Worm (Caenorhabditis elegans) whole organism, L4 larva: ENCODE results near the gene C35B1.8.

ENCODE experiments used
- D1046.2 ChIP-seq: fragments of 200-800 bp; sonication (Bioruptor generic); IDR thresholded peaks from 2 replicates; pipeline ENCODE4 v1.3.6; 2022; ENCODE audit warnings: missing genetic modification characterization, missing compliant biosample characterization
- T26A8.4 ChIP-seq: fragments of 200-800 bp; sonication (Bioruptor generic); IDR thresholded peaks from 2 replicates; pipeline ENCODE4 v1.3.6; 2022; ENCODE audit warnings: missing genetic modification characterization, missing compliant biosample characterization
- Y105C5A.15 ChIP-seq: fragments of 200-800 bp; sonication (Bioruptor generic); IDR thresholded peaks from 2 replicates; pipeline ENCODE4 v1.3.6; 2022; ENCODE audit warnings: missing genetic modification characterization, missing compliant biosample characterization
- Y48G9A.11 ChIP-seq: fragments of 200-800 bp; sonication (Bioruptor generic); IDR thresholded peaks from 2 replicates; pipeline ENCODE4 v1.3.6; 2022; ENCODE audit warnings: missing genetic modification reagents, missing genetic modification characterization, missing compliant biosample characterization
- ZK337.2 ChIP-seq: fragments of 200-800 bp; sonication (Bioruptor generic); IDR thresholded peaks from 2 replicates; pipeline ENCODE4 v1.3.6; 2022; ENCODE audit warnings: missing genetic modification reagents, missing genetic modification characterization, missing compliant biosample characterization
- ZK546.5 ChIP-seq, 2 experiments: sonication (generic microtip); optimal IDR thresholded peaks; 2 replicates each; lab custom pipeline; 2017; ENCODE audit warnings: missing biosample characterization in 2 of 2, missing genetic modification characterization in 2 of 2
- aha-1 ChIP-seq: fragments of 150-350 bp; peaks from one replicate; lab custom pipeline; 2014; ENCODE audit warnings: missing biosample characterization, missing genetic modification characterization
- arid-1 ChIP-seq: fragments of 200-800 bp; sonication (Bioruptor generic); conservative IDR thresholded peaks from 2 replicates; pipeline ENCODE4 v1.3.6; 2022; ENCODE audit warnings: missing genetic modification reagents, missing genetic modification characterization, missing compliant biosample characterization
- ceh-20 ChIP-seq: fragments of 200-800 bp; sonication (Bioruptor generic); IDR thresholded peaks from 2 replicates; pipeline ENCODE4 v1.3.6; 2022; ENCODE audit warnings: missing genetic modification reagents, missing genetic modification characterization, missing compliant biosample characterization
- ceh-82 ChIP-seq: sonication (generic microtip); optimal IDR thresholded peaks from 2 replicates; lab custom pipeline; 2017; ENCODE audit warnings: missing biosample characterization, missing genetic modification characterization
- cey-2 ChIP-seq: sonication (generic microtip); optimal IDR thresholded peaks from 3 replicates; lab custom pipeline; 2017; ENCODE audit warnings: missing genetic modification characterization, mild to moderate bottlenecking, missing compliant biosample characterization, antibody characterized with exemption, borderline replicate concordance; ENCODE audit not compliant: insufficient read depth
- ctbp-1 ChIP-seq: fragments of 200-800 bp; sonication (Bioruptor generic); IDR thresholded peaks from 2 replicates; pipeline ENCODE4 v1.3.6; 2022; ENCODE audit warnings: missing genetic modification reagents, missing genetic modification characterization, missing compliant biosample characterization
- daf-16 ChIP-seq, 3 experiments: sonication (generic microtip); optimal IDR thresholded peaks; 2 replicates each; lab custom pipeline; 2016 to 2017; ENCODE audit warnings: missing genetic modification characterization in 3 of 3, missing genetic modification reagents in 3 of 3, mild to moderate bottlenecking in 2 of 3, missing compliant biosample characterization in 2 of 3, missing biosample characterization in 1 of 3, moderate library complexity in 1 of 3
- daf-19 ChIP-seq: fragments of 200-800 bp; sonication (Bioruptor generic); conservative IDR thresholded peaks from 2 replicates; pipeline ENCODE4 v1.3.6; 2022; ENCODE audit warnings: missing genetic modification characterization, missing compliant biosample characterization
- daf-8 ChIP-seq: fragments of 200-800 bp; sonication (Bioruptor generic); IDR thresholded peaks from 2 replicates; pipeline ENCODE4 v1.3.6; 2022; ENCODE audit warnings: missing genetic modification characterization, missing compliant biosample characterization
- dmd-6 ChIP-seq: fragments of 200-800 bp; sonication (Bioruptor generic); IDR thresholded peaks from 2 replicates; pipeline ENCODE4 v1.3.6; 2022; ENCODE audit warnings: missing genetic modification reagents, missing genetic modification characterization, missing compliant biosample characterization
- dmd-8 ChIP-seq: fragments of 200-800 bp; sonication (Bioruptor generic); IDR thresholded peaks from 2 replicates; pipeline ENCODE4 v1.3.6; 2022; ENCODE audit warnings: missing genetic modification characterization, missing compliant biosample characterization
- dmd-9 ChIP-seq: fragments of 200-800 bp; sonication (Bioruptor generic); IDR thresholded peaks from 2 replicates; pipeline ENCODE4 v1.3.6; 2022; ENCODE audit warnings: missing genetic modification reagents, missing genetic modification characterization, missing compliant biosample characterization
- dpl-1 ChIP-seq: fragments of 150-350 bp; optimal IDR thresholded peaks from 2 replicates; lab custom pipeline; 2014; ENCODE audit warnings: missing biosample characterization, missing genetic modification reagents, missing genetic modification characterization
- hlh-11 ChIP-seq: fragments of 200-800 bp; sonication (Bioruptor generic); optimal IDR thresholded peaks from 2 replicates; lab custom pipeline; 2018; ENCODE audit warnings: mild to moderate bottlenecking, missing genetic modification characterization, missing compliant biosample characterization
- hmg-1.1 ChIP-seq: fragments of 200-800 bp; sonication (Bioruptor generic); IDR thresholded peaks from 2 replicates; pipeline ENCODE4 v1.3.6; 2022; ENCODE audit warnings: missing genetic modification reagents, missing genetic modification characterization, missing compliant biosample characterization
- lin-1 ChIP-seq: fragments of 200-800 bp; sonication (Bioruptor generic); IDR thresholded peaks from 2 replicates; pipeline ENCODE4 v1.3.6; 2022; ENCODE audit warnings: missing genetic modification reagents, missing genetic modification characterization, missing compliant biosample characterization
- lin-38 ChIP-seq: fragments of 200-800 bp; sonication (Bioruptor generic); IDR thresholded peaks from 2 replicates; pipeline ENCODE4 v1.3.6; 2022; ENCODE audit warnings: missing genetic modification reagents, missing genetic modification characterization, missing compliant biosample characterization
- lin-39 ChIP-seq: fragments of 150-350 bp; optimal IDR thresholded peaks from 2 replicates; lab custom pipeline; 2014; ENCODE audit warnings: missing biosample characterization, missing genetic modification reagents, missing genetic modification characterization
- lsy-2 ChIP-seq, 2 experiments: fragments of 150-350 bp in 1 of 2; sonication (generic microtip) in 1 of 2; optimal IDR thresholded peaks; 2 replicates each; lab custom pipeline; 2014 to 2017; ENCODE audit warnings: missing biosample characterization in 2 of 2, missing genetic modification characterization in 2 of 2
- madf-5 ChIP-seq, 2 experiments: fragments of 200-800 bp; sonication (Bioruptor generic); IDR thresholded peaks; 2 replicates each; pipeline ENCODE4 v1.3.6; 2022; ENCODE audit warnings: missing compliant biosample characterization in 2 of 2, missing genetic modification characterization in 2 of 2
- madf-9 ChIP-seq: fragments of 200-800 bp; sonication (Bioruptor generic); conservative IDR thresholded peaks from 2 replicates; pipeline ENCODE4 v1.3.6; 2022; ENCODE audit warnings: missing genetic modification reagents, missing genetic modification characterization, missing compliant biosample characterization
- mdl-1 ChIP-seq, 2 experiments: fragments of 150-350 bp in 1 of 2; sonication (generic microtip) in 1 of 2; optimal IDR thresholded peaks; 2 replicates each; lab custom pipeline; 2014 to 2017; ENCODE audit warnings: missing biosample characterization in 2 of 2, missing genetic modification characterization in 2 of 2
- mes-2 ChIP-seq: sonication (generic microtip); optimal IDR thresholded peaks from 2 replicates; lab custom pipeline; 2016; ENCODE audit warnings: missing genotype, mild to moderate bottlenecking, missing genetic modification characterization, missing compliant biosample characterization; ENCODE audit not compliant: poor library complexity, severe bottlenecking
- mxl-2 ChIP-seq: fragments of 200-800 bp; sonication (Bioruptor generic); conservative IDR thresholded peaks from 2 replicates; pipeline ENCODE4 v1.3.6; 2022; ENCODE audit warnings: missing genetic modification reagents, missing genetic modification characterization, missing compliant biosample characterization
- nhr-25 ChIP-seq: sonication (generic microtip); optimal IDR thresholded peaks from 2 replicates; lab custom pipeline; 2017; ENCODE audit warnings: missing genetic modification characterization, mild to moderate bottlenecking, missing compliant biosample characterization, antibody characterized with exemption, moderate library complexity, borderline replicate concordance; ENCODE audit not compliant: insufficient read depth
- nhr-28 ChIP-seq: fragments of 150-350 bp; optimal IDR thresholded peaks from 2 replicates; lab custom pipeline; 2014; ENCODE audit warnings: missing biosample characterization, missing genetic modification characterization
- nhr-41 ChIP-seq: fragments of 200-800 bp; sonication (Bioruptor generic); IDR thresholded peaks from 2 replicates; pipeline ENCODE4 v1.3.6; 2022; ENCODE audit warnings: missing genetic modification reagents, missing genetic modification characterization, missing compliant biosample characterization
- nhr-6 ChIP-seq: fragments of 150-350 bp; optimal IDR thresholded peaks from 2 replicates; lab custom pipeline; 2014; ENCODE audit warnings: missing biosample characterization, missing genetic modification characterization
- php-3 ChIP-seq: fragments of 200-800 bp; sonication (Bioruptor generic); IDR thresholded peaks from 2 replicates; pipeline ENCODE4 v1.3.6; 2022; ENCODE audit warnings: missing genetic modification reagents, missing genetic modification characterization, missing compliant biosample characterization
- saeg-2 ChIP-seq: fragments of 200-800 bp; sonication (Bioruptor generic); IDR thresholded peaks from 2 replicates; pipeline ENCODE4 v1.3.6; 2022; ENCODE audit warnings: missing genetic modification reagents, missing genetic modification characterization, missing compliant biosample characterization
- spr-1 ChIP-seq: sonication (generic microtip); optimal IDR thresholded peaks from 2 replicates; lab custom pipeline; 2016; ENCODE audit warnings: mild to moderate bottlenecking, missing genetic modification characterization, missing compliant biosample characterization
- unc-130 ChIP-seq: sonication (generic microtip); optimal IDR thresholded peaks from 2 replicates; lab custom pipeline; 2016; ENCODE audit warnings: missing genetic modification reagents, missing genetic modification characterization, missing compliant biosample characterization
- unc-39 ChIP-seq: sonication (generic microtip); optimal IDR thresholded peaks from 2 replicates; lab custom pipeline; 2017; ENCODE audit warnings: missing biosample characterization, missing genetic modification characterization
- unc-62 ChIP-seq, 3 experiments: fragments of 150-350 bp in 1 of 3; sonication (generic microtip); optimal IDR thresholded peaks in 2 of 3; peaks in 1 of 3; 1 replicate in 1 of 3; 2 replicates in 2 of 3; lab custom pipeline; 2014 to 2017; ENCODE audit warnings: missing biosample characterization in 3 of 3, missing genetic modification characterization in 3 of 3, missing genetic modification reagents in 3 of 3, missing genotype in 1 of 3
- zip-11 ChIP-seq: fragments of 200-800 bp; sonication (Bioruptor generic); IDR thresholded peaks from 2 replicates; pipeline ENCODE4 v1.3.6; 2022; ENCODE audit warnings: missing genetic modification characterization, missing compliant biosample characterization
- ztf-7 ChIP-seq: fragments of 150-350 bp; optimal IDR thresholded peaks from 2 replicates; lab custom pipeline; 2014; ENCODE audit warnings: missing biosample characterization, missing genetic modification characterization

Gene C35B1.8

ce11 chrIV:4033490-4033889 lies 45.3 kb downstream of the C35B1.8 start (continued):
- TF ChIP-seq nhr-41 (GFP tag; lab: Robert Waterston, UW) = no peak
- TF ChIP-seq D1046.2 (GFP tag; lab: Robert Waterston, UW) = no peak
- TF ChIP-seq lin-39 (tag; lab: Kevin White, UChicago) = no peak
- TF ChIP-seq nhr-28 (tag; lab: Kevin White, UChicago) = peak; percentile 15
- TF ChIP-seq Y48G9A.11 (GFP tag; lab: Robert Waterston, UW) = no peak
- no peak for TF ChIP-seq php-3 (GFP tag; lab: Robert Waterston, UW)
- no peak for TF ChIP-seq hmg-1.1 (GFP tag; lab: Robert Waterston, UW)
- no peak for TF ChIP-seq zip-11 (GFP tag; lab: Robert Waterston, UW)
- no peak for TF ChIP-seq mxl-2
- no peak for TF ChIP-seq Y105C5A.15 (GFP tag; lab: Robert Waterston, UW)
- TF ChIP-seq hlh-11 (tag; lab: Kevin White, UChicago) = peak; percentile 12
- TF ChIP-seq daf-8 (GFP tag; lab: Robert Waterston, UW) = no peak
- no peak for TF ChIP-seq nhr-25 (tag; lab: Kevin White, UChicago)
- no peak for TF ChIP-seq dmd-8 (GFP tag; lab: Robert Waterston, UW)
- no peak for TF ChIP-seq unc-39
- TF ChIP-seq lin-38 = no peak
- TF ChIP-seq T26A8.4 = no peak
- TF ChIP-seq ZK337.2 = no peak
- TF ChIP-seq saeg-2 (GFP tag; lab: Robert Waterston, UW) = no peak
- TF ChIP-seq mdl-1 (tag; optimal IDR thresholded peaks at IDR 0.05; lab: Kevin White, UChicago) = no peak
- TF ChIP-seq ceh-82 = no peak
- no peak for TF ChIP-seq mes-2
- TF ChIP-seq unc-130 (GFP tag; lab: Kevin White, UChicago) = no peak
- no peak for TF ChIP-seq arid-1 (GFP tag; lab: Robert Waterston, UW)
- peak; percentile 88 for TF ChIP-seq aha-1
- no peak for TF ChIP-seq daf-19 (GFP tag; lab: Robert Waterston, UW)
- no peak for TF ChIP-seq madf-5 (GFP tag; IDR thresholded peaks at IDR 0.05; lab: Robert Waterston, UW)
- TF ChIP-seq dmd-9 (GFP tag; lab: Robert Waterston, UW) = no peak
- no peak for TF ChIP-seq ztf-7 (tag; lab: Kevin White, UChicago)
- TF ChIP-seq, all 104 proteins: peak for 8

ce11 chrIV:4032350-4032749 lies 46.5 kb downstream of the C35B1.8 start:
- TF ChIP-seq spr-1 (tag; lab: Kevin White, UChicago) = no peak
- TF ChIP-seq daf-16 (GFP tag; optimal IDR thresholded peaks at IDR 0.05; lab: Kevin White, UChicago) = no peak
- TF ChIP-seq daf-16 (tag; optimal IDR thresholded peaks at IDR 0.05; lab: Kevin White, UChicago) = peak; percentile 32
- TF ChIP-seq ctbp-1 (GFP tag; lab: Robert Waterston, UW) = no peak
- no peak for TF ChIP-seq lin-38
- no peak for TF ChIP-seq madf-9
- TF ChIP-seq nhr-28 (tag; lab: Kevin White, UChicago) = peak; percentile 19
- TF ChIP-seq ceh-20 (GFP tag; lab: Robert Waterston, UW) = no peak
- TF ChIP-seq dmd-6 = peak; percentile 9; the same call in 1 of the 2 replicates
- TF ChIP-seq Y48G9A.11 (GFP tag; lab: Robert Waterston, UW) = no peak

ce11 chrIV:4030917-4031599 lies 47.7 kb downstream of the C35B1.8 start:
- TF ChIP-seq hlh-11 (tag; lab: Kevin White, UChicago) (peak; percentile 29), nhr-28 (tag; lab: Kevin White, UChicago) (peak; percentile 60), aha-1 (peak; percentile 90), madf-5 (GFP tag; IDR thresholded peaks at IDR 0.05; lab: Robert Waterston, UW) (no peak), dpl-1 (peak; percentile 66), unc-62 (GFP tag; optimal IDR thresholded peaks at IDR 0.05 in 1 of 2; lab: Kevin White, UChicago) (peak in 1 of 2 experiments; percentile 94), unc-62 (tag; optimal IDR thresholded peaks at IDR 0.05; lab: Kevin White, UChicago) (no peak), cey-2 (no peak), nhr-6 (tag; lab: Kevin White, UChicago) (no peak), ZK546.5 (tag; optimal IDR thresholded peaks at IDR 0.05; lab: Kevin White, UChicago) (no peak), lin-1 (GFP tag; lab: Robert Waterston, UW) (no peak), mdl-1 (tag; optimal IDR thresholded peaks at IDR 0.05; lab: Kevin White, UChicago) (peak in 1 of 2 experiments; percentile 38), lsy-2 (tag; optimal IDR thresholded peaks at IDR 0.05; lab: Kevin White, UChicago) (peak in 1 of 2 experiments; percentile 9)
